Worm (Caenorhabditis elegans) whole organism, dauer: ENCODE results near the gene T05G5.1.

ENCODE experiments used
- unc-62 ChIP-seq: sonication (generic microtip); optimal IDR thresholded peaks from 2 replicates; lab custom pipeline; 2017; ENCODE audit warnings: missing biosample characterization, missing genetic modification reagents, missing genetic modification characterization

T05G5.1 gene

ce11 chrIII:9703747-9704605 lies 39.2 kb downstream of the T05G5.1 start:
- TF ChIP-seq unc-62 (GFP tag; lab: Kevin White, UChicago): no peak

ce11 chrIII:9702665-9703252 lies 40.4 kb downstream of the T05G5.1 start:
- no peak for TF ChIP-seq unc-62 (GFP tag; lab: Kevin White, UChicago)

- TF ChIP-seq unc-62 (GFP tag; lab: Kevin White, UChicago): no peak
Measured at ce11 chrIII:9701798-9702197, 41.3 kb downstream of the T05G5.1 start.

ce11 chrIII:9700114-9700690 lies 42.9 kb downstream of the T05G5.1 start:
- no peak for TF ChIP-seq unc-62 (GFP tag; lab: Kevin White, UChicago)

- no peak for TF ChIP-seq unc-62 (GFP tag; lab: Kevin White, UChicago)
Measured at ce11 chrIII:9699576-9699975, 43.6 kb downstream of the T05G5.1 start, which contains the start of gene tlk-1. Gene tlk-1 (plus strand): TSS chrIII:9699876.

- no peak for TF ChIP-seq unc-62 (GFP tag; lab: Kevin White, UChicago)
Measured at ce11 chrIII:9698635-9699396, 44.3 kb downstream of the T05G5.1 start.

ce11 chrIII:9697886-9698285 lies 45.3 kb downstream of the T05G5.1 start:
- TF ChIP-seq unc-62 (GFP tag; lab: Kevin White, UChicago): no peak

- no peak for TF ChIP-seq unc-62 (GFP tag; lab: Kevin White, UChicago)
Measured at ce11 chrIII:9697323-9697722, 45.8 kb downstream of the T05G5.1 start.

ce11 chrIII:9696417-9696816 lies 46.7 kb downstream of the T05G5.1 start, which contains the start of gene bud-31:
Gene bud-31 (minus strand): TSS chrIII:9696517.
- TF ChIP-seq unc-62 (GFP tag; lab: Kevin White, UChicago): no peak

ce11 chrIII:9695379-9695778 lies 47.8 kb downstream of the T05G5.1 start:
- TF ChIP-seq unc-62 (GFP tag; lab: Kevin White, UChicago): no peak

- no peak for TF ChIP-seq unc-62 (GFP tag; lab: Kevin White, UChicago)
Measured at ce11 chrIII:9694474-9694873, 48.7 kb downstream of the T05G5.1 start, which contains the start of gene set-3. Gene set-3 (minus strand): TSS chrIII:9694574.

ce11 chrIII:9690044-9690443 lies 53.1 kb downstream of the T05G5.1 start, which contains the start of gene best-5:
Gene best-5 (minus strand): TSS chrIII:9690253.
- TF ChIP-seq unc-62 (GFP tag; lab: Kevin White, UChicago): no peak

- TF ChIP-seq unc-62 (GFP tag; lab: Kevin White, UChicago): no peak
Measured at ce11 chrIII:9689377-9689776, 53.8 kb downstream of the T05G5.1 start.
